Worm (Caenorhabditis elegans) whole organism, L2 larva: ENCODE data around the gene T22B7.8.

ENCODE experiments used
- elt-3 ChIP-seq: sonication (generic microtip); optimal IDR thresholded peaks from 2 replicates; lab custom pipeline; 2017; ENCODE audit warnings: missing biosample characterization, missing genetic modification characterization
- fos-1 ChIP-seq: fragments of 150-350 bp; optimal IDR thresholded peaks from 2 replicates; lab custom pipeline; 2014; ENCODE audit warnings: missing biosample characterization, missing genetic modification characterization
- mdl-1 ChIP-seq, 2 experiments: fragments of 150-350 bp in 1 of 2; sonication (generic microtip) in 1 of 2; optimal IDR thresholded peaks; 2 replicates each; lab custom pipeline; 2017; ENCODE audit warnings: missing biosample characterization in 2 of 2, missing genetic modification characterization in 2 of 2
- nhr-77 ChIP-seq: fragments of 150-350 bp; optimal IDR thresholded peaks from 2 replicates; lab custom pipeline; 2014; ENCODE audit warnings: missing biosample characterization, missing genetic modification characterization
- peb-1 ChIP-seq: fragments of 150-350 bp; optimal IDR thresholded peaks from 2 replicates; lab custom pipeline; 2014; ENCODE audit warnings: missing biosample characterization, missing genetic modification characterization
- sma-9 ChIP-seq, 2 experiments: fragments of 150-350 bp in 1 of 2; sonication (generic microtip) in 1 of 2; optimal IDR thresholded peaks; 2 replicates each; lab custom pipeline; 2014 to 2016; ENCODE audit warnings: missing genetic modification characterization in 2 of 2, mild to moderate bottlenecking in 1 of 2, missing biosample characterization in 1 of 2, missing compliant biosample characterization in 1 of 2, missing genetic modification reagents in 1 of 2, moderate library complexity in 1 of 2
- unc-62 ChIP-seq: fragments of 150-350 bp; optimal IDR thresholded peaks from 2 replicates; lab custom pipeline; 2014; ENCODE audit warnings: missing biosample characterization, missing genetic modification reagents, missing genetic modification characterization
- zag-1 ChIP-seq: fragments of 150-350 bp; optimal IDR thresholded peaks from 2 replicates; lab custom pipeline; 2014; ENCODE audit warnings: missing biosample characterization, missing genetic modification characterization

DNA sequence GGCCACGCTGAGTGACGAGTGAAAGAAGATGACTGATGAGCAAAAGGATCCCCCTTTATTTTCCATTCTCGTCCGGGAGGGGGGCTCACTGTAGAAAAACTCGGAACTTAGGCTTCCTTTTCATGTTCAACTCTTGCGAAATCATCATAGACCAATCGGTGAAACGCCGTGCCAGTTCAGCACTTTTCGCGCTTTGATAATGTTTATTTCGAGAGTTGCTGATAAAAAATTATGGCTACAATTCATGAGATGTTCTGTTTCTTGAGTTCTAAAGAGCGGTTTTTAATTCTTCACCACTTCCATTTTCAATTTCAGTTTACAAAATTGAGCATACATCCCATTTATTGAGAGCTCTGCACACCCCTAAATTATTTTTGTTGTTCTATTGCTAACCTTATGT, 39.1 kb downstream of the T22B7.8 start:
- TF ChIP-seq elt-3 (tag; lab: Kevin White, UChicago) (no peak), unc-62 (GFP tag; lab: Kevin White, UChicago) (no peak), zag-1 (no peak), mdl-1 (tag; optimal IDR thresholded peaks at IDR 0.05; lab: Kevin White, UChicago) (no peak), sma-9 (GFP tag; optimal IDR thresholded peaks at IDR 0.05; lab: Kevin White, UChicago) (peak; percentile 15), sma-9 (tag; optimal IDR thresholded peaks at IDR 0.05; lab: Kevin White, UChicago) (no peak), fos-1 (tag; lab: Kevin White, UChicago) (peak; percentile 69), nhr-77 (tag; lab: Kevin White, UChicago) (no peak), peb-1 (no peak)
